Fruit fly (Drosophila melanogaster): ENCODE data around the gene INPP5E.

The INPP5E gene

dm6 chr3L:12269867-12270266 is 7.6 kb upstream of the INPP5E start (continued):
- TF ChIP-seq Atf6 (GFP tag; IDR thresholded peaks at IDR 0.05), result 0 out of 2 replicates have a peak, but pooled peaks have one; percentile 31
- TF ChIP-seq CG12155 (GFP tag; optimal IDR thresholded peaks at IDR 0.05), result no peak
- TF ChIP-seq CG17328 (GFP tag; IDR thresholded peaks at IDR 0.05), result no peak
- no peak for TF ChIP-seq ap (GFP tag; IDR thresholded peaks at IDR 0.05)
- TF ChIP-seq Camta (GFP tag; optimal IDR thresholded peaks at IDR 0.05), result no peak
- no peak for TF ChIP-seq CG12104 (GFP tag; optimal IDR thresholded peaks at IDR 0.05)
- TF ChIP-seq CG6791 (GFP tag; IDR thresholded peaks at IDR 0.05; ENCODE audit: partially characterized antibody), result no peak
- no peak for TF ChIP-seq CG8944 (GFP tag; optimal IDR thresholded peaks at IDR 0.05)
- TF ChIP-seq Ptx1 (GFP tag; IDR thresholded peaks at IDR 0.05), result no peak
- no peak for TF ChIP-seq CG4854 (GFP tag; optimal IDR thresholded peaks at IDR 0.05)
- peak; percentile 14; the same call in 1 of the 2 replicates for TF ChIP-seq MBD-R2 (GFP tag; IDR thresholded peaks at IDR 0.05)
- TF ChIP-seq Dref (GFP tag; IDR thresholded peaks at IDR 0.05), result no peak
- peak; percentile 55 for TF ChIP-seq CG7556 (GFP tag; optimal IDR thresholded peaks at IDR 0.05)
- TF ChIP-seq unc-4 (GFP tag; IDR thresholded peaks at IDR 0.05; ENCODE audit: partially characterized antibody), result no peak
- TF ChIP-seq jigr1 (GFP tag; IDR thresholded peaks at IDR 0.05), result no peak
- peak; percentile 2 for TF ChIP-seq Ssrp (tag; optimal IDR thresholded peaks at IDR 0.05)
- peak; percentile 10 for TF ChIP-seq CG6765 (GFP tag; optimal IDR thresholded peaks at IDR 0.05)
- TF ChIP-seq oc (tag; optimal IDR thresholded peaks at IDR 0.05), result no peak
- TF ChIP-seq Xbp1 (GFP tag; optimal IDR thresholded peaks at IDR 0.05), result no peak
- TF ChIP-seq Dll (GFP tag; IDR thresholded peaks at IDR 0.05; ENCODE audit: partially characterized antibody), result no peak
- TF ChIP-seq Stat92E (GFP tag; optimal IDR thresholded peaks at IDR 0.05), result no peak
- TF ChIP-seq pan (optimal IDR thresholded peaks at IDR 0.05), result no peak
- peak in 1 of 2 experiments; percentile 26 for TF ChIP-seq pan (GFP tag; optimal IDR thresholded peaks at IDR 0.05 in 1 of 2, IDR thresholded peaks at IDR 0.05 in 1 of 2)
- TF ChIP-seq CG3995 (GFP tag; optimal IDR thresholded peaks at IDR 0.05), result no peak
- no peak for TF ChIP-seq CG10209 (GFP tag; optimal IDR thresholded peaks at IDR 0.05)
- TF ChIP-seq CG17385 (GFP tag; optimal IDR thresholded peaks at IDR 0.05), result peak; percentile 46
- no peak for TF ChIP-seq abd-A (tag; optimal IDR thresholded peaks at IDR 0.05)
- no peak for TF ChIP-seq dati (GFP tag; IDR thresholded peaks at IDR 0.05)
- TF ChIP-seq salm (tag; optimal IDR thresholded peaks at IDR 0.05), result no peak
- TF ChIP-seq sob (GFP tag; IDR thresholded peaks at IDR 0.05), result peak; percentile 46; the same call in 1 of the 2 replicates
- no peak for TF ChIP-seq CG6654 (GFP tag; optimal IDR thresholded peaks at IDR 0.05)
- TF ChIP-seq CG1832 (GFP tag; optimal IDR thresholded peaks at IDR 0.05), result no peak
- TF ChIP-seq CG17568 (GFP tag; optimal IDR thresholded peaks at IDR 0.05), result peak; percentile 10
- no peak for TF ChIP-seq CG11093 (GFP tag; IDR thresholded peaks at IDR 0.05)
- no peak for TF ChIP-seq Nf-YA (GFP tag; IDR thresholded peaks at IDR 0.05)
- no peak for TF ChIP-seq Elba2 (GFP tag; optimal IDR thresholded peaks at IDR 0.05)
- peak; percentile 55; the same call in 2 of the 3 replicates for TF ChIP-seq dysf (GFP tag; IDR thresholded peaks at IDR 0.05)
- TF ChIP-seq bsh (GFP tag; optimal IDR thresholded peaks at IDR 0.05), result peak in 1 of 2 experiments; percentile 23
- no peak for TF ChIP-seq esg (GFP tag; conservative IDR thresholded peaks at IDR 0.05)
- peak; percentile 55 for TF ChIP-seq CG10147 (GFP tag; optimal IDR thresholded peaks at IDR 0.05)
- peak; percentile 45 for TF ChIP-seq CG10543 (GFP tag; optimal IDR thresholded peaks at IDR 0.05)
- no peak for TF ChIP-seq CG14441 (GFP tag; IDR thresholded peaks at IDR 0.05)
- TF ChIP-seq CG4282 (GFP tag; optimal IDR thresholded peaks at IDR 0.05), result no peak
- no peak for TF ChIP-seq gcm (GFP tag; optimal IDR thresholded peaks at IDR 0.05)
- TF ChIP-seq chn (GFP tag; optimal IDR thresholded peaks at IDR 0.05), result no peak
- TF ChIP-seq CG16813 (GFP tag; IDR thresholded peaks at IDR 0.05; ENCODE audit: partially characterized antibody), result no peak
- peak; percentile 31 for TF ChIP-seq D19A (tag; optimal IDR thresholded peaks at IDR 0.05)
- no peak for TF ChIP-seq CG10654 (GFP tag; optimal IDR thresholded peaks at IDR 0.05)
- no peak for TF ChIP-seq dpn (GFP tag; optimal IDR thresholded peaks at IDR 0.05)
- TF ChIP-seq CG9727 (GFP tag; optimal IDR thresholded peaks at IDR 0.05), result peak; percentile 22
- peak; percentile 49 for TF ChIP-seq Sox100B (GFP tag; optimal IDR thresholded peaks at IDR 0.05)

All from whole organism, embryonic.